Fruit fly (Drosophila melanogaster) whole organism, embryonic: Measurements from ENCODE around the gene Appl.

ENCODE experiments used
- CG10431 ChIP-seq: fragments of 200-800 bp; sonication (Bioruptor generic); optimal IDR thresholded peaks from 3 replicates; lab custom pipeline; 2018; ENCODE audit warnings: missing biosample characterization, mild to moderate bottlenecking, missing genetic modification characterization
- CG11695 ChIP-seq: fragments of 200-800 bp; sonication (Bioruptor generic); IDR thresholded peaks from 3 replicates; pipeline ENCODE4 v1.3.6; 2022; ENCODE audit warnings: missing biosample characterization, missing genetic modification characterization
- CG12155 ChIP-seq: fragments of 200-800 bp; sonication (Bioruptor generic); optimal IDR thresholded peaks from 3 replicates; lab custom pipeline; 2016; ENCODE audit warnings: missing biosample characterization, missing genetic modification characterization
- CG1233 ChIP-seq: fragments of 200-800 bp; sonication (Bioruptor generic); optimal IDR thresholded peaks from 4 replicates; lab custom pipeline; 2018; ENCODE audit warnings: missing biosample characterization, mild to moderate bottlenecking, missing genetic modification characterization
- CG13123 ChIP-seq: fragments of 200-800 bp; sonication (Bioruptor generic); optimal IDR thresholded peaks from 2 replicates; lab custom pipeline; 2016; ENCODE audit warnings: missing biosample characterization, missing genetic modification characterization
- CG15514 ChIP-seq: fragments of 200-800 bp; sonication (Bioruptor generic); optimal IDR thresholded peaks from 3 replicates; lab custom pipeline; 2017; ENCODE audit warnings: missing biosample characterization, missing genetic modification characterization, mild to moderate bottlenecking, moderate library complexity, missing genetic modification reagents
- CG15696 ChIP-seq: fragments of 200-800 bp; sonication (Bioruptor generic); optimal IDR thresholded peaks from 2 replicates; lab custom pipeline; 2019; ENCODE audit warnings: missing biosample characterization, mild to moderate bottlenecking, missing genetic modification characterization, moderate library complexity
- CG17802 ChIP-seq: fragments of 200-800 bp; sonication (Bioruptor generic); optimal IDR thresholded peaks from 2 replicates; lab custom pipeline; 2018; ENCODE audit warnings: missing biosample characterization, mild to moderate bottlenecking, missing genetic modification characterization, moderate library complexity
- CG17829 ChIP-seq: fragments of 200-800 bp; optimal IDR thresholded peaks from 2 replicates; lab custom pipeline; 2019; ENCODE audit warnings: missing biosample characterization, mild to moderate bottlenecking, missing genetic modification characterization, moderate library complexity
- CG2202 ChIP-seq: fragments of 200-800 bp; sonication (Bioruptor generic); optimal IDR thresholded peaks from 2 replicates; lab custom pipeline; 2018; ENCODE audit warnings: missing biosample characterization, mild to moderate bottlenecking, missing genetic modification characterization
- CG3407 ChIP-seq: fragments of 200-800 bp; sonication (Bioruptor generic); optimal IDR thresholded peaks from 2 replicates; lab custom pipeline; 2018; ENCODE audit warnings: missing biosample characterization, mild to moderate bottlenecking, missing genetic modification characterization
- CG34422 ChIP-seq: fragments of 200-800 bp; sonication (Bioruptor generic); IDR thresholded peaks from 3 replicates; pipeline ENCODE4 v1.3.6; 2022; ENCODE audit warnings: missing biosample characterization, missing genetic modification characterization
- CG43689 ChIP-seq: fragments of 200-800 bp; sonication (Bioruptor generic); IDR thresholded peaks from 2 replicates; pipeline ENCODE4 v1.3.6; 2022; ENCODE audit warnings: missing biosample characterization, missing genetic modification characterization
- CG6689 ChIP-seq: fragments of 200-800 bp; sonication (Bioruptor generic); IDR thresholded peaks from 2 replicates; pipeline ENCODE4 v1.3.6; 2022; ENCODE audit warnings: missing biosample characterization, missing genetic modification characterization
- CG8924 ChIP-seq: fragments of 200-800 bp; optimal IDR thresholded peaks from 3 replicates; lab custom pipeline; 2019; ENCODE audit warnings: missing biosample characterization, mild to moderate bottlenecking, missing genetic modification characterization, moderate library complexity
- CG9797 ChIP-seq: fragments of 200-800 bp; sonication (Bioruptor generic); optimal IDR thresholded peaks from 3 replicates; lab custom pipeline; 2018; ENCODE audit warnings: missing biosample characterization, mild to moderate bottlenecking, missing genetic modification characterization
- D19A ChIP-seq: fragments of 200-800 bp; optimal IDR thresholded peaks from 3 replicates; lab custom pipeline; 2019; ENCODE audit warnings: missing biosample characterization, mild to moderate bottlenecking, missing genetic modification characterization, moderate library complexity
- Dek ChIP-seq: fragments of 200-800 bp; sonication (Bioruptor generic); optimal IDR thresholded peaks from 3 replicates; lab custom pipeline; 2019; ENCODE audit warnings: missing biosample characterization, mild to moderate bottlenecking, missing genetic modification characterization, moderate library complexity
- Dip3 ChIP-seq: fragments of 200-800 bp; sonication (Bioruptor generic); optimal IDR thresholded peaks from 3 replicates; lab custom pipeline; 2016; ENCODE audit warnings: missing biosample characterization, missing genetic modification characterization
- GATAe ChIP-seq: fragments of 200-800 bp; sonication (Bioruptor generic); conservative IDR thresholded peaks from 2 replicates; pipeline ENCODE4 v1.3.6; 2022; ENCODE audit warnings: missing biosample characterization, missing genetic modification characterization
- HLH54F ChIP-seq: fragments of 200-800 bp; sonication (Bioruptor generic); optimal IDR thresholded peaks from 3 replicates; lab custom pipeline; 2016; ENCODE audit warnings: missing biosample characterization, missing genetic modification characterization
- NFAT ChIP-seq: fragments of 200-800 bp; sonication (Bioruptor generic); IDR thresholded peaks from 2 replicates; pipeline ENCODE4 v1.3.6; 2022; ENCODE audit warnings: missing biosample characterization, missing genetic modification characterization
- NfI ChIP-seq: fragments of 200-800 bp; sonication (Bioruptor generic); optimal IDR thresholded peaks from 3 replicates; lab custom pipeline; 2018; ENCODE audit warnings: missing biosample characterization, mild to moderate bottlenecking, missing genetic modification characterization, moderate library complexity
- Oli ChIP-seq: fragments of 200-800 bp; sonication (Bioruptor generic); optimal IDR thresholded peaks from 2 replicates; lab custom pipeline; 2018; ENCODE audit warnings: missing biosample characterization, mild to moderate bottlenecking, missing genetic modification characterization, moderate library complexity
- Sox102F ChIP-seq: fragments of 200-800 bp; sonication (Bioruptor generic); optimal IDR thresholded peaks from 2 replicates; lab custom pipeline; 2018; ENCODE audit warnings: missing biosample characterization, mild to moderate bottlenecking, missing genetic modification characterization, moderate library complexity
- al ChIP-seq: fragments of 200-800 bp; sonication (Bioruptor generic); IDR thresholded peaks from 2 replicates; pipeline ENCODE4 v1.3.6; 2022; ENCODE audit warnings: missing biosample characterization, missing genetic modification characterization
- bowl ChIP-seq: fragments of 200-800 bp; sonication (Bioruptor generic); IDR thresholded peaks from 2 replicates; pipeline ENCODE4 v1.3.6; 2022; ENCODE audit warnings: missing biosample characterization, missing genetic modification characterization
- crp ChIP-seq, 2 experiments: fragments of 200-800 bp; sonication (Bioruptor generic); optimal IDR thresholded peaks; 2 replicates in 1 of 2; 3 replicates in 1 of 2; lab custom pipeline; 2017; ENCODE audit warnings: missing biosample characterization in 2 of 2, missing genetic modification characterization in 2 of 2, mild to moderate bottlenecking in 1 of 2, moderate library complexity in 1 of 2
- danr ChIP-seq: fragments of 200-800 bp; sonication (Bioruptor generic); IDR thresholded peaks from 2 replicates; pipeline ENCODE4 v1.3.6; 2022; ENCODE audit warnings: missing biosample characterization, missing genetic modification characterization
- disco-r ChIP-seq: fragments of 200-800 bp; sonication (Bioruptor generic); optimal IDR thresholded peaks from 2 replicates; lab custom pipeline; 2016; ENCODE audit warnings: missing biosample characterization, missing genetic modification characterization
- dmrt99B ChIP-seq: fragments of 200-800 bp; sonication (Bioruptor generic); optimal IDR thresholded peaks from 2 replicates; lab custom pipeline; 2018; ENCODE audit warnings: missing biosample characterization, mild to moderate bottlenecking, missing genetic modification characterization, moderate library complexity
- esg ChIP-seq: fragments of 200-800 bp; sonication (Bioruptor generic); conservative IDR thresholded peaks from 2 replicates; pipeline ENCODE4 v1.3.6; 2022; ENCODE audit warnings: missing biosample characterization, missing genetic modification characterization
- ewg ChIP-seq: fragments of 200-800 bp; sonication (Bioruptor generic); optimal IDR thresholded peaks from 3 replicates; lab custom pipeline; 2017; ENCODE audit warnings: mild to moderate bottlenecking, missing biosample characterization, missing genetic modification reagents, missing genetic modification characterization
- fd102C ChIP-seq: fragments of 200-800 bp; sonication (Bioruptor generic); optimal IDR thresholded peaks from 2 replicates; lab custom pipeline; 2018; ENCODE audit warnings: missing biosample characterization, mild to moderate bottlenecking, missing genetic modification characterization, moderate library complexity
- gsb-n ChIP-seq: fragments of 200-800 bp; sonication (Bioruptor generic); optimal IDR thresholded peaks from 3 replicates; lab custom pipeline; 2018; ENCODE audit warnings: missing biosample characterization, mild to moderate bottlenecking, missing genetic modification characterization
- ham ChIP-seq: fragments of 200-800 bp; sonication (Bioruptor generic); IDR thresholded peaks from 2 replicates; pipeline ENCODE4 v1.3.6; 2022; ENCODE audit warnings: missing biosample characterization, missing genetic modification characterization
- lilli ChIP-seq: fragments of 200-800 bp; sonication (Bioruptor generic); optimal IDR thresholded peaks from 3 replicates; lab custom pipeline; 2016; ENCODE audit warnings: missing biosample characterization, missing genetic modification characterization
- lov ChIP-seq, 2 experiments: fragments of 200-800 bp in 1 of 2; fragments of >200 bp in 1 of 2; sonication (Bioruptor generic) in 1 of 2; IDR thresholded peaks in 1 of 2; optimal IDR thresholded peaks in 1 of 2; 2 replicates in 1 of 2; 3 replicates in 1 of 2; pipeline versions ENCODE4 v1.3.6 to Lab custom; 2017 to 2022; ENCODE audit warnings: missing biosample characterization in 1 of 2, missing genetic modification characterization in 1 of 2
- mam ChIP-seq: fragments of 200-800 bp; sonication (Bioruptor generic); optimal IDR thresholded peaks from 3 replicates; lab custom pipeline; 2016; ENCODE audit warnings: missing biosample characterization, missing genetic modification characterization
- org-1 ChIP-seq: fragments of 200-800 bp; sonication (Bioruptor generic); optimal IDR thresholded peaks from 2 replicates; lab custom pipeline; 2017; ENCODE audit warnings: missing biosample characterization, missing genetic modification characterization
- pnt ChIP-seq: fragments of 200-800 bp; sonication (Bioruptor generic); optimal IDR thresholded peaks from 3 replicates; lab custom pipeline; 2016; ENCODE audit warnings: missing biosample characterization, missing genetic modification characterization
- psq ChIP-seq: fragments of 200-800 bp; sonication (Bioruptor generic); optimal IDR thresholded peaks from 2 replicates; lab custom pipeline; 2017; ENCODE audit warnings: missing biosample characterization, missing genetic modification characterization
- pzg ChIP-seq: fragments of 200-800 bp; sonication (Bioruptor generic); optimal IDR thresholded peaks from 3 replicates; lab custom pipeline; 2018; ENCODE audit warnings: missing biosample characterization, mild to moderate bottlenecking, missing genetic modification characterization, moderate library complexity
- sens-2 ChIP-seq: fragments of 200-800 bp; sonication (Bioruptor generic); IDR thresholded peaks from 2 replicates; pipeline ENCODE4 v1.3.6; 2022; ENCODE audit warnings: missing biosample characterization, missing genetic modification characterization
- sima ChIP-seq: fragments of 200-800 bp; sonication (Bioruptor generic); optimal IDR thresholded peaks from 2 replicates; lab custom pipeline; 2016; ENCODE audit warnings: missing biosample characterization, missing genetic modification characterization
- slp2 ChIP-seq: fragments of 200-800 bp; sonication (Bioruptor generic); optimal IDR thresholded peaks from 2 replicates; lab custom pipeline; 2016; ENCODE audit warnings: missing biosample characterization, missing genetic modification characterization
- unpg ChIP-seq: fragments of 200-800 bp; sonication (Bioruptor generic); optimal IDR thresholded peaks from 3 replicates; lab custom pipeline; 2018; ENCODE audit warnings: missing biosample characterization, mild to moderate bottlenecking, missing genetic modification characterization, moderate library complexity
- yki ChIP-seq: fragments of >200 bp; optimal IDR thresholded peaks from 3 replicates; lab custom pipeline; 2018
- zfh1 ChIP-seq: fragments of 200-800 bp; sonication (Bioruptor generic); IDR thresholded peaks from 3 replicates; pipeline ENCODE4 v1.3.6; 2022; ENCODE audit warnings: missing biosample characterization, missing genetic modification characterization

Appl gene

dm6 chrX:523179-523851 lies 7.0 kb upstream of the Appl start, which contains the start of gene elav (continued):
- TF ChIP-seq crp (GFP tag; optimal IDR thresholded peaks at IDR 0.05; lab: Kevin White, UChicago) (peak in 1 of 2 experiments; percentile 71), al (peak; percentile 98), CG10431 (GFP tag; lab: Kevin White, UChicago) (peak; percentile 97), pnt (GFP tag; lab: Kevin White, UChicago) (peak; percentile 97), lilli (peak; percentile 99), CG1233 (GFP tag; lab: Kevin White, UChicago) (peak; percentile 98), fd102C (GFP tag; lab: Kevin White, UChicago) (peak; percentile 96), psq (GFP tag; lab: Kevin White, UChicago) (peak; percentile 95), HLH54F (peak; percentile 97), zfh1 (GFP tag; lab: Robert Waterston, UW) (peak; percentile 98), slp2 (GFP tag; lab: Kevin White, UChicago) (peak; percentile 95), CG11695 (GFP tag; lab: Robert Waterston, UW) (peak; percentile 99), CG34422 (GFP tag; lab: Robert Waterston, UW) (peak; percentile 98), CG15514 (peak; percentile 94), danr (GFP tag; lab: Robert Waterston, UW) (peak; percentile 97), esg (GFP tag; lab: Robert Waterston, UW) (peak; percentile 98), unpg (GFP tag; lab: Kevin White, UChicago) (peak; percentile 98), bowl (GFP tag; lab: Robert Waterston, UW) (peak; percentile 96), disco-r (peak; percentile 89), CG9797 (GFP tag; lab: Kevin White, UChicago) (peak; percentile 51), NFAT (GFP tag; lab: Robert Waterston, UW) (peak; percentile 97), Dip3 (GFP tag; lab: Kevin White, UChicago) (peak; percentile 95), Oli (tag; lab: Kevin White, UChicago) (peak; percentile 99), ham (peak; percentile 95), D19A (tag; lab: Kevin White, UChicago) (peak; percentile 97), dmrt99B (peak; percentile 99), CG3407 (GFP tag; lab: Kevin White, UChicago) (peak; percentile 96), CG2202 (tag; lab: Kevin White, UChicago) (peak; percentile 99), sima (peak; percentile 74), CG43689 (GFP tag; lab: Robert Waterston, UW) (peak; percentile 93), CG15696 (peak; percentile 99), sens-2 (GFP tag; lab: Robert Waterston, UW) (peak; percentile 94), yki (lab: Kevin White, UChicago) (peak; percentile 72), CG6689 (peak; percentile 98), CG13123 (peak; percentile 93), pzg (GFP tag; lab: Kevin White, UChicago) (peak; percentile 22), mam (GFP tag; lab: Kevin White, UChicago) (peak; percentile 98), ewg (peak; percentile 96), CG17829 (peak; percentile 99), CG17802 (tag; lab: Kevin White, UChicago) (peak; percentile 86), NfI (GFP tag; lab: Kevin White, UChicago) (peak; percentile 99), org-1 (peak; percentile 97), CG8924 (tag; lab: Kevin White, UChicago) (peak; percentile 99), Dek (tag; lab: Kevin White, UChicago) (peak; percentile 98), gsb-n (tag; lab: Kevin White, UChicago) (peak; percentile 98), GATAe (peak; percentile 94), CG12155 (GFP tag; lab: Kevin White, UChicago) (peak; percentile 97), Sox102F (GFP tag; lab: Kevin White, UChicago) (peak; percentile 98), lov (optimal IDR thresholded peaks at IDR 0.05; lab: Kevin White, UChicago) (no peak), lov (GFP tag; IDR thresholded peaks at IDR 0.05; lab: Robert Waterston, UW) (peak; percentile 95)
